Fruit fly (Drosophila melanogaster): Measurements from ENCODE around the gene Edem1.

The Edem1 gene

dm6 chrX:1879606-1880110, 29.0 kb downstream of the Edem1 start, which contains the start of gene CG14818 (continued):
- peak; percentile 53 for TF ChIP-seq chn (GFP tag; optimal IDR thresholded peaks at IDR 0.05)
- peak; percentile 31 for TF ChIP-seq CG3163 (GFP tag; optimal IDR thresholded peaks at IDR 0.05)
- 0 out of 2 replicates have a peak, but pooled peaks have one; percentile 19 for TF ChIP-seq ttk (GFP tag; IDR thresholded peaks at IDR 0.05)
- TF ChIP-seq dmrt99B (tag; optimal IDR thresholded peaks at IDR 0.05): no peak
- peak; percentile 6 for TF ChIP-seq CG8924 (tag; optimal IDR thresholded peaks at IDR 0.05)
- peak; percentile 83 for TF ChIP-seq CG9437 (GFP tag; optimal IDR thresholded peaks at IDR 0.05)
- no peak for TF ChIP-seq en (GFP tag; optimal IDR thresholded peaks at IDR 0.05)
- peak; percentile 61 for TF ChIP-seq CG15696 (tag; optimal IDR thresholded peaks at IDR 0.05)
- peak; percentile 8 for TF ChIP-seq CG6813 (GFP tag; optimal IDR thresholded peaks at IDR 0.05)
- TF ChIP-seq Opbp (GFP tag; IDR thresholded peaks at IDR 0.05; ENCODE audit: partially characterized antibody): peak; percentile 79
- TF ChIP-seq yki (optimal IDR thresholded peaks at IDR 0.05): no peak
- TF ChIP-seq CG14014 (GFP tag; IDR thresholded peaks at IDR 0.05): no peak
- no peak for TF ChIP-seq D (optimal IDR thresholded peaks at IDR 0.05)
- peak; percentile 12 for TF ChIP-seq D (GFP tag; optimal IDR thresholded peaks at IDR 0.05)
- no peak for TF ChIP-seq nom (GFP tag; optimal IDR thresholded peaks at IDR 0.05)
- no peak for TF ChIP-seq Doc2 (GFP tag; IDR thresholded peaks at IDR 0.05)
- TF ChIP-seq mld (GFP tag; IDR thresholded peaks at IDR 0.05; ENCODE audit: partially characterized antibody): peak; percentile 57; the same call in 1 of the 3 replicates
- peak; percentile 6 for TF ChIP-seq gcm2 (GFP tag; optimal IDR thresholded peaks at IDR 0.05)
- peak; percentile 46; the same call in 1 of the 2 replicates for TF ChIP-seq NFAT (GFP tag; IDR thresholded peaks at IDR 0.05)
- no peak for TF ChIP-seq CG10274 (GFP tag; optimal IDR thresholded peaks at IDR 0.05)
- peak; percentile 55 for TF ChIP-seq CG3281 (GFP tag; optimal IDR thresholded peaks at IDR 0.05)
- peak; percentile 30 for TF ChIP-seq CG4707 (GFP tag; optimal IDR thresholded peaks at IDR 0.05)
- TF ChIP-seq kni (GFP tag; optimal IDR thresholded peaks at IDR 0.05): no peak
- peak; percentile 20 for TF ChIP-seq Hr3 (GFP tag; optimal IDR thresholded peaks at IDR 0.05)
- no peak for TF ChIP-seq pros (GFP tag; optimal IDR thresholded peaks at IDR 0.05)
- peak; percentile 60 for TF ChIP-seq unpg (GFP tag; optimal IDR thresholded peaks at IDR 0.05)
- TF ChIP-seq MBD-R2 (GFP tag; IDR thresholded peaks at IDR 0.05): peak; percentile 55
- peak; percentile 14 for TF ChIP-seq CG10462 (GFP tag; optimal IDR thresholded peaks at IDR 0.05)
- TF ChIP-seq CG6765 (GFP tag; optimal IDR thresholded peaks at IDR 0.05): no peak
- peak; percentile 63 for TF ChIP-seq phol (tag; optimal IDR thresholded peaks at IDR 0.05)
- TF ChIP-seq tgo (GFP tag; IDR thresholded peaks at IDR 0.05): peak; percentile 58; the same call in 2 of the 3 replicates
- TF ChIP-seq CG8281 (tag; optimal IDR thresholded peaks at IDR 0.05): no peak
- TF ChIP-seq chinmo (GFP tag; IDR thresholded peaks at IDR 0.05; ENCODE audit: partially characterized antibody): peak; percentile 71; the same call in 1 of the 4 replicates
- TF ChIP-seq lilli (GFP tag; optimal IDR thresholded peaks at IDR 0.05): peak; percentile 72
- TF ChIP-seq HLH4C (GFP tag; IDR thresholded peaks at IDR 0.05; ENCODE audit: partially characterized antibody): peak; percentile 80
- TF ChIP-seq Abd-B (GFP tag; optimal IDR thresholded peaks at IDR 0.05): peak; percentile 79
- peak; percentile 45 for TF ChIP-seq CG10267 (tag; optimal IDR thresholded peaks at IDR 0.05)
- TF ChIP-seq Dbx (GFP tag; IDR thresholded peaks at IDR 0.05): peak; percentile 72
- TF ChIP-seq Atf3 (GFP tag; optimal IDR thresholded peaks at IDR 0.05): peak; percentile 46
- peak; percentile 43 for TF ChIP-seq vfl (GFP tag; optimal IDR thresholded peaks at IDR 0.05)
- peak; percentile 46; the same call in 1 of the 2 replicates for TF ChIP-seq ato (GFP tag; IDR thresholded peaks at IDR 0.05; ENCODE audit: partially characterized antibody)
- TF ChIP-seq ro (GFP tag; IDR thresholded peaks at IDR 0.05): no peak
- peak; percentile 55 for TF ChIP-seq CG10654 (GFP tag; optimal IDR thresholded peaks at IDR 0.05)
- TF ChIP-seq Blimp-1 (GFP tag; optimal IDR thresholded peaks at IDR 0.05): no peak
- peak; percentile 32 for TF ChIP-seq pzg (GFP tag; optimal IDR thresholded peaks at IDR 0.05)
- no peak for TF ChIP-seq CG3407 (GFP tag; optimal IDR thresholded peaks at IDR 0.05)
- TF ChIP-seq Dip2 (GFP tag; IDR thresholded peaks at IDR 0.05): no peak
- peak; percentile 26 for TF ChIP-seq D19B (GFP tag; optimal IDR thresholded peaks at IDR 0.05)
- TF ChIP-seq Deaf1 (tag; optimal IDR thresholded peaks at IDR 0.05): no peak
- TF ChIP-seq ab (GFP tag; optimal IDR thresholded peaks at IDR 0.05): peak; percentile 53
